Worm (Caenorhabditis elegans): Measurements from ENCODE around the gene cutl-17.

DNA sequence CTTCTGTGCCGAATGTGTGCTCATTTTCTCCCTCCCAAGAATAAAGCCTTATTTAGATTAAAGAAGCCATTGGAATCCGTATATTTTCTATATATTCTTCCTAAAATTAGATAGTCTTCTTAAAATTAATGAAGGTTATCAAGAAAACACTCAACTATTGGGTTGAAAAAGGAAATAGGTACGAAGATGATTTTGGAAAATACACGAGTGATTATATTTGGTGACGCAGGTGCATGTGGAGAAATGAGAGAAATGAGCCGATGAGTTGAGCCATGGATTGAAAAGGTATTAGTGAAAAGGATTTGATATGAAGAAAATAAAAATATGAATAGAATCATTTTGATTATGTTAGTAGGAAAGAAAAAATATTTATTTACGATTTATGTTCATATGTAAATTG, 23.6 kb upstream of the cutl-17 start, which contains the start of gene cng-3:
- TF ChIP-seq K09A11.1 (tag; optimal IDR thresholded peaks at IDR 0.05; ENCODE audit: insufficient read depth) = no peak
- no peak for TF ChIP-seq nhr-11 (tag; optimal IDR thresholded peaks at IDR 0.05)
- no peak for TF ChIP-seq pqm-1 (tag; optimal IDR thresholded peaks at IDR 0.05)
- no peak for TF ChIP-seq lim-6 (tag; optimal IDR thresholded peaks at IDR 0.05)
- no peak for TF ChIP-seq ceh-31 (tag; optimal IDR thresholded peaks at IDR 0.05)
- TF ChIP-seq fkh-10 (GFP tag; optimal IDR thresholded peaks at IDR 0.05) = no peak
- no peak for TF ChIP-seq C08G9.2 (tag; optimal IDR thresholded peaks at IDR 0.05)
- no peak for TF ChIP-seq pros-1 (tag; optimal IDR thresholded peaks at IDR 0.05)
- no peak for TF ChIP-seq F13H6.1 (tag; optimal IDR thresholded peaks at IDR 0.05)
- no peak for TF ChIP-seq unc-3 (GFP tag; conservative IDR thresholded peaks at IDR 0.05)
- no peak for TF ChIP-seq unc-3 (tag; optimal IDR thresholded peaks at IDR 0.05)
- TF ChIP-seq pag-3 (tag; optimal IDR thresholded peaks at IDR 0.05; ENCODE audit: borderline replicate concordance) = no peak
- TF ChIP-seq syd-9 (tag; optimal IDR thresholded peaks at IDR 0.05) = no peak

Data from whole organism, late embryonic.